Fruit fly (Drosophila melanogaster) whole organism, prepupa: ENCODE measurements around the gene kni.

Experiments used
- Blimp-1 ChIP-seq: fragments of 200-800 bp; sonication (Bioruptor generic); optimal IDR thresholded peaks from 3 replicates; lab custom pipeline; 2017; ENCODE audit warnings: missing biosample characterization, missing genetic modification characterization, mild to moderate bottlenecking, moderate library complexity, missing genetic modification reagents
- CG11294 ChIP-seq: fragments of 200-800 bp; sonication (Bioruptor generic); IDR thresholded peaks from 2 replicates; pipeline ENCODE4 v1.3.6; 2022; ENCODE audit warnings: missing biosample characterization, missing genetic modification characterization
- CG11902 ChIP-seq: fragments of 200-800 bp; sonication (Bioruptor generic); optimal IDR thresholded peaks from 3 replicates; lab custom pipeline; 2016; ENCODE audit warnings: missing biosample characterization, missing genetic modification characterization
- CG15336 ChIP-seq: fragments of 200-800 bp; sonication (Bioruptor generic); IDR thresholded peaks from 2 replicates; pipeline ENCODE4 v1.3.6; 2022; ENCODE audit warnings: missing biosample characterization, missing genetic modification characterization
- CG16779 ChIP-seq: fragments of 200-800 bp; sonication (Bioruptor generic); optimal IDR thresholded peaks from 3 replicates; lab custom pipeline; 2017; ENCODE audit warnings: missing biosample characterization, mild to moderate bottlenecking, missing genetic modification characterization
- CG3032 ChIP-seq: fragments of 200-800 bp; optimal IDR thresholded peaks from 2 replicates; lab custom pipeline; 2019; ENCODE audit warnings: missing biosample characterization, mild to moderate bottlenecking, missing genetic modification characterization, moderate library complexity
- CG32006 ChIP-seq: fragments of 200-800 bp; sonication (Bioruptor generic); optimal IDR thresholded peaks from 3 replicates; lab custom pipeline; 2017; ENCODE audit warnings: missing biosample characterization, mild to moderate bottlenecking, missing genetic modification characterization
- CG34406 ChIP-seq: fragments of 200-800 bp; sonication (Bioruptor generic); optimal IDR thresholded peaks from 3 replicates; lab custom pipeline; 2016; ENCODE audit warnings: missing biosample characterization, missing genetic modification characterization
- CG3919 ChIP-seq: fragments of 200-800 bp; sonication (Bioruptor generic); optimal IDR thresholded peaks from 3 replicates; lab custom pipeline; 2016; ENCODE audit warnings: missing biosample characterization, missing genetic modification characterization
- CG6163 ChIP-seq: fragments of 200-800 bp; sonication (Bioruptor generic); IDR thresholded peaks from 3 replicates; pipeline ENCODE4 v1.3.6; 2022; ENCODE audit warnings: missing biosample characterization, missing genetic modification characterization
- CG6276 ChIP-seq: fragments of 200-800 bp; sonication (Bioruptor generic); optimal IDR thresholded peaks from 2 replicates; lab custom pipeline; 2017; ENCODE audit warnings: missing biosample characterization, mild to moderate bottlenecking, missing genetic modification characterization
- CG6792 ChIP-seq: fragments of 200-800 bp; sonication (Bioruptor generic); optimal IDR thresholded peaks from 3 replicates; lab custom pipeline; 2016; ENCODE audit warnings: missing biosample characterization, missing genetic modification characterization
- CG6808 ChIP-seq: fragments of 200-800 bp; sonication (Bioruptor generic); optimal IDR thresholded peaks from 3 replicates; lab custom pipeline; 2017; ENCODE audit warnings: missing biosample characterization, missing genetic modification characterization, mild to moderate bottlenecking, moderate library complexity, missing genetic modification reagents
- CG6854 ChIP-seq: fragments of 200-800 bp; sonication (Bioruptor generic); optimal IDR thresholded peaks from 2 replicates; lab custom pipeline; 2017; ENCODE audit warnings: missing biosample characterization, mild to moderate bottlenecking, missing genetic modification characterization
- CG7368 ChIP-seq: fragments of 200-800 bp; sonication (Bioruptor generic); optimal IDR thresholded peaks from 3 replicates; lab custom pipeline; 2016; ENCODE audit warnings: missing biosample characterization, missing genetic modification characterization
- CG8119 ChIP-seq: fragments of 200-800 bp; sonication (Bioruptor generic); IDR thresholded peaks from 3 replicates; pipeline ENCODE4 v1.3.6; 2022; ENCODE audit warnings: missing biosample characterization, missing genetic modification characterization
- CG8632 ChIP-seq: fragments of 200-800 bp; sonication (Bioruptor generic); optimal IDR thresholded peaks from 3 replicates; lab custom pipeline; 2016; ENCODE audit warnings: missing biosample characterization, missing genetic modification characterization
- CG9139 ChIP-seq: fragments of 200-800 bp; sonication (Bioruptor generic); optimal IDR thresholded peaks from 3 replicates; lab custom pipeline; 2017; ENCODE audit warnings: missing biosample characterization, mild to moderate bottlenecking, missing genetic modification characterization
- Eip78C ChIP-seq: fragments of 200-800 bp; sonication (Bioruptor generic); peaks from one replicate; lab custom pipeline; 2016; ENCODE audit warnings: missing biosample characterization, missing genetic modification characterization
- Eip93F ChIP-seq: fragments of 200-800 bp; sonication (Bioruptor generic); optimal IDR thresholded peaks from 2 replicates; lab custom pipeline; 2016; ENCODE audit warnings: missing biosample characterization, mild to moderate bottlenecking, missing genetic modification characterization
- Ets21C ChIP-seq: fragments of 200-800 bp; sonication (Bioruptor generic); optimal IDR thresholded peaks from 3 replicates; lab custom pipeline; 2016; ENCODE audit warnings: missing biosample characterization, missing genetic modification characterization
- Ets96B ChIP-seq: fragments of 200-800 bp; optimal IDR thresholded peaks from 2 replicates; lab custom pipeline; 2019; ENCODE audit warnings: missing biosample characterization, mild to moderate bottlenecking, missing genetic modification characterization, moderate library complexity
- Hr4 ChIP-seq: fragments of 200-800 bp; sonication (Bioruptor generic); optimal IDR thresholded peaks from 3 replicates; lab custom pipeline; 2016; ENCODE audit warnings: missing biosample characterization, missing genetic modification characterization
- Lpt ChIP-seq: fragments of 200-800 bp; sonication (Bioruptor generic); optimal IDR thresholded peaks from 3 replicates; lab custom pipeline; 2016; ENCODE audit warnings: missing biosample characterization, missing genetic modification characterization
- Met ChIP-seq: fragments of 200-800 bp; sonication (Bioruptor generic); optimal IDR thresholded peaks from 3 replicates; lab custom pipeline; 2016; ENCODE audit warnings: missing biosample characterization, missing genetic modification characterization
- Smox ChIP-seq: fragments of 200-800 bp; sonication (Bioruptor generic); optimal IDR thresholded peaks from 3 replicates; lab custom pipeline; 2016; ENCODE audit warnings: missing biosample characterization, missing genetic modification characterization
- Sox102F ChIP-seq: fragments of 200-800 bp; sonication (Bioruptor generic); optimal IDR thresholded peaks from 2 replicates; lab custom pipeline; 2016; ENCODE audit warnings: missing biosample characterization, mild to moderate bottlenecking, missing genetic modification characterization
- Sox15 ChIP-seq: fragments of 200-800 bp; sonication (Bioruptor generic); optimal IDR thresholded peaks from 3 replicates; lab custom pipeline; 2016; ENCODE audit warnings: missing biosample characterization, missing genetic modification characterization
- acj6 ChIP-seq: fragments of 200-800 bp; sonication (Bioruptor generic); optimal IDR thresholded peaks from 3 replicates; lab custom pipeline; 2016; ENCODE audit warnings: missing biosample characterization, missing genetic modification characterization
- cyc ChIP-seq: fragments of 200-800 bp; sonication (Bioruptor generic); optimal IDR thresholded peaks from 3 replicates; lab custom pipeline; 2016; ENCODE audit warnings: missing biosample characterization, missing genetic modification characterization
- dac ChIP-seq: fragments of 200-800 bp; sonication (Bioruptor generic); optimal IDR thresholded peaks from 2 replicates; lab custom pipeline; 2017; ENCODE audit warnings: missing biosample characterization, mild to moderate bottlenecking, missing genetic modification characterization
- dsx ChIP-seq: fragments of 200-800 bp; optimal IDR thresholded peaks from 3 replicates; lab custom pipeline; 2019; ENCODE audit warnings: missing biosample characterization, mild to moderate bottlenecking, missing genetic modification characterization, moderate library complexity; ENCODE audit not compliant: poor library complexity, severe bottlenecking
- eg ChIP-seq: fragments of 200-800 bp; sonication (Bioruptor generic); IDR thresholded peaks from 3 replicates; pipeline ENCODE4 v1.3.6; 2022; ENCODE audit warnings: missing biosample characterization, missing genetic modification characterization
- esn ChIP-seq: fragments of 200-800 bp; sonication (Bioruptor generic); optimal IDR thresholded peaks from 2 replicates; lab custom pipeline; 2016; ENCODE audit warnings: missing biosample characterization, mild to moderate bottlenecking, missing genetic modification characterization, moderate library complexity
- fd59A ChIP-seq: fragments of 200-800 bp; sonication (Bioruptor generic); optimal IDR thresholded peaks from 2 replicates; lab custom pipeline; 2017; ENCODE audit warnings: missing biosample characterization, mild to moderate bottlenecking, missing genetic modification characterization, missing genetic modification reagents
- fkh ChIP-seq: fragments of 200-800 bp; sonication (Bioruptor generic); optimal IDR thresholded peaks from 3 replicates; lab custom pipeline; 2017; ENCODE audit warnings: missing biosample characterization, mild to moderate bottlenecking, missing genetic modification characterization, moderate library complexity
- lz ChIP-seq: fragments of 200-800 bp; sonication (Bioruptor generic); optimal IDR thresholded peaks from 3 replicates; lab custom pipeline; 2016; ENCODE audit warnings: missing biosample characterization, missing genetic modification characterization
- net ChIP-seq: fragments of 200-800 bp; sonication (Bioruptor generic); optimal IDR thresholded peaks from 3 replicates; lab custom pipeline; 2016; ENCODE audit warnings: missing biosample characterization, missing genetic modification characterization
- pdm3 ChIP-seq: fragments of 200-800 bp; sonication (Bioruptor generic); optimal IDR thresholded peaks from 3 replicates; lab custom pipeline; 2016; ENCODE audit warnings: missing biosample characterization, missing genetic modification characterization
- salr ChIP-seq, 2 experiments: fragments of 200-800 bp; sonication (Bioruptor generic); optimal IDR thresholded peaks; 3 replicates each; lab custom pipeline; 2016 to 2018; ENCODE audit warnings: missing biosample characterization in 2 of 2, missing genetic modification characterization in 2 of 2, mild to moderate bottlenecking in 1 of 2
- ss ChIP-seq, 2 experiments: fragments of 200-800 bp; sonication (Bioruptor generic); optimal IDR thresholded peaks; 2 replicates in 1 of 2; 3 replicates in 1 of 2; lab custom pipeline; 2017 to 2018; ENCODE audit warnings: mild to moderate bottlenecking in 2 of 2, missing biosample characterization in 2 of 2, missing genetic modification characterization in 2 of 2, moderate library complexity in 1 of 2
- svp ChIP-seq: fragments of 200-800 bp; sonication (Bioruptor generic); peaks from one replicate; lab custom pipeline; 2016; ENCODE audit warnings: missing biosample characterization, missing genetic modification characterization
- topi ChIP-seq: fragments of 200-800 bp; sonication (Bioruptor generic); optimal IDR thresholded peaks from 3 replicates; lab custom pipeline; 2016; ENCODE audit warnings: missing biosample characterization, missing genetic modification characterization
- vri ChIP-seq: fragments of 200-800 bp; sonication (Bioruptor generic); optimal IDR thresholded peaks from 3 replicates; lab custom pipeline; 2016; ENCODE audit warnings: missing biosample characterization, mild to moderate bottlenecking, missing genetic modification characterization

kni gene

dm6 chr3L:20730323-20731238 is 35.4 kb upstream of the kni start, which contains the start of gene CG13252:
Gene CG13252, plus strand, starts transcription at chr3L:20730591.
- TF ChIP-seq Sox15 (GFP tag; lab: Kevin White, UChicago) = no peak
- TF ChIP-seq Ets21C = no peak
- TF ChIP-seq topi (GFP tag; lab: Kevin White, UChicago) = peak; percentile 11
- peak; percentile 44; the same call in 2 of the 3 replicates for TF ChIP-seq CG6163
- no peak for TF ChIP-seq Smox (GFP tag; lab: Kevin White, UChicago)
- peak; percentile 47 for TF ChIP-seq CG6276 (GFP tag; lab: Kevin White, UChicago)
- peak; percentile 98 for TF ChIP-seq svp (GFP tag; lab: Kevin White, UChicago)
- TF ChIP-seq CG8119 (GFP tag; lab: Robert Waterston, UW) = peak; percentile 36; the same call in 1 of the 3 replicates
- peak; percentile 73 for TF ChIP-seq Eip78C (GFP tag; lab: Kevin White, UChicago)
- TF ChIP-seq fkh (GFP tag; lab: Kevin White, UChicago) = peak; percentile 89
- TF ChIP-seq salr (GFP tag; optimal IDR thresholded peaks at IDR 0.05; lab: Kevin White, UChicago) = no peak
- peak; percentile 54 for TF ChIP-seq CG6854 (GFP tag; lab: Kevin White, UChicago)
- TF ChIP-seq Hr4 (GFP tag; lab: Kevin White, UChicago) = no peak
- peak; percentile 26 for TF ChIP-seq esn (GFP tag; lab: Kevin White, UChicago)
- peak; percentile 22 for TF ChIP-seq net
- peak; percentile 17 for TF ChIP-seq CG16779 (tag; lab: Kevin White, UChicago)
- TF ChIP-seq CG9139 (GFP tag; lab: Kevin White, UChicago) = peak; percentile 35
- peak; percentile 13 for TF ChIP-seq CG34406 (GFP tag; lab: Kevin White, UChicago)
- peak; percentile 63; the same call in 2 of the 3 replicates for TF ChIP-seq eg (GFP tag; lab: Robert Waterston, UW)
- peak; percentile 38 to 42 for TF ChIP-seq ss (GFP tag; optimal IDR thresholded peaks at IDR 0.05; lab: Kevin White, UChicago)
- peak; percentile 43 for TF ChIP-seq Lpt (GFP tag; lab: Kevin White, UChicago)
- peak; percentile 41 for TF ChIP-seq CG3919 (GFP tag; lab: Kevin White, UChicago)
- no peak for TF ChIP-seq Met
- peak; percentile 38 for TF ChIP-seq Sox102F
- TF ChIP-seq vri (GFP tag; lab: Kevin White, UChicago) = peak; percentile 60
- TF ChIP-seq dsx (GFP tag; lab: Kevin White, UChicago) = peak; percentile 4
- peak; percentile 44; the same call in 1 of the 2 replicates for TF ChIP-seq CG15336 (GFP tag; lab: Robert Waterston, UW)
- TF ChIP-seq CG6808 = peak; percentile 7
- TF ChIP-seq Ets96B = peak; percentile 7
- peak; percentile 35 for TF ChIP-seq CG8632 (GFP tag; lab: Kevin White, UChicago)

dm6 chr3L:20729415-20729814 is 34.2 kb upstream of the kni start:
- TF ChIP-seq CG11902 (GFP tag; lab: Kevin White, UChicago) (no peak), pdm3 (GFP tag; lab: Kevin White, UChicago) (no peak), CG6163 (no peak), CG16779 (tag; lab: Kevin White, UChicago) (no peak), CG32006 (GFP tag; lab: Kevin White, UChicago) (no peak), eg (GFP tag; lab: Robert Waterston, UW) (0 out of 3 replicates have a peak, but pooled peaks have one; percentile 8), ss (GFP tag; optimal IDR thresholded peaks at IDR 0.05; lab: Kevin White, UChicago) (no peak), CG3032 (no peak), dac (no peak), CG11294 (no peak), CG8119 (GFP tag; lab: Robert Waterston, UW) (no peak), Lpt (GFP tag; lab: Kevin White, UChicago) (no peak), CG3919 (GFP tag; lab: Kevin White, UChicago) (peak; percentile 41), Ets96B (no peak), Eip78C (GFP tag; lab: Kevin White, UChicago) (peak; percentile 58), vri (GFP tag; lab: Kevin White, UChicago) (no peak), Smox (GFP tag; lab: Kevin White, UChicago) (peak; percentile 0), Sox15 (GFP tag; lab: Kevin White, UChicago) (no peak), CG34406 (GFP tag; lab: Kevin White, UChicago) (peak; percentile 66), Blimp-1 (GFP tag; lab: Kevin White, UChicago) (no peak), Met (peak; percentile 30), CG6854 (GFP tag; lab: Kevin White, UChicago) (no peak), lz (peak; percentile 6), svp (GFP tag; lab: Kevin White, UChicago) (no peak), Eip93F (GFP tag; lab: Kevin White, UChicago) (no peak), salr (GFP tag; optimal IDR thresholded peaks at IDR 0.05; lab: Kevin White, UChicago) (no peak), cyc (GFP tag; lab: Kevin White, UChicago) (peak; percentile 8), CG6792 (GFP tag; lab: Kevin White, UChicago) (no peak), CG7368 (no peak), fkh (GFP tag; lab: Kevin White, UChicago) (no peak), topi (GFP tag; lab: Kevin White, UChicago) (peak; percentile 24), CG8632 (GFP tag; lab: Kevin White, UChicago) (peak; percentile 17), fd59A (GFP tag; lab: Kevin White, UChicago) (no peak), acj6 (GFP tag; lab: Kevin White, UChicago) (peak; percentile 36)
